Fruit fly (Drosophila melanogaster) Kc167 (cell line): ENCODE measurements around the gene Hsc70-4.

Experiments
- Myc ChIP-seq: fragments of >200 bp; optimal IDR thresholded peaks from 2 replicates; lab custom pipeline; 2017; ENCODE audit warnings: missing external identifiers
- Sin3A ChIP-seq: fragments of >200 bp; optimal IDR thresholded peaks from 2 replicates; lab custom pipeline; 2018; ENCODE audit warnings: missing external identifiers
- h ChIP-seq: fragments of >200 bp; optimal IDR thresholded peaks from 3 replicates; lab custom pipeline; 2018; ENCODE audit warnings: missing external identifiers
- psq ChIP-seq: fragments of >200 bp; optimal IDR thresholded peaks from 2 replicates; lab custom pipeline; 2017; ENCODE audit warnings: missing external identifiers
- ttk ChIP-seq: sonication (Bioruptor generic); optimal IDR thresholded peaks from 2 replicates; lab custom pipeline; 2017; ENCODE audit warnings: missing external identifiers

DNA sequence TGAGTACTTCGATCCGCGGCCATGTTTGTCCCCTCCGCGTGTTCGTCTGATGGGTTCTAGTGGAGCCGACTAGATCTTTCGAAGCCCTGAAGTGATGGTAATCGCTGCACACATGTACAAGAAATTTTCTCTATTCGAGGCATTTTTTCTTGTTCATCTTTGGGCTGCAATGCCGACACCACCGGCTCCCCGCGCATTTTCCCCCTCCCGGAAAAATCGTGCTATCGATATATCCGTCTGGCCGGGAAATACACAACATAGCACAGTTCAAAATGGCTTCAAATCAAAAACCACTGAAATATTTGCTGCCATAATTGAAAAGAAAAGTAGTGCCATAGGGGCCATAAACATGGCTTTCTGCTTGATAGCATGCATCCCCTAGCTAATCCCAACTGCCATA, 21.5 kb downstream of the Hsc70-4 start:
- TF ChIP-seq psq (lab: Kevin White, UChicago) (no peak), Sin3A (lab: Kevin White, UChicago) (no peak), h (lab: Kevin White, UChicago) (no peak), ttk (lab: Kevin White, UChicago) (no peak), Myc (lab: Kevin White, UChicago) (no peak)
